Fruit fly (Drosophila melanogaster): ENCODE measurements around the gene Ir85a.

Gene Ir85a

dm6 chr3R:8811323-8811936, 16.9 kb downstream of the Ir85a start:
- TF ChIP-seq CTCF (optimal IDR thresholded peaks at IDR 0.05) (no peak), CG8478 (optimal IDR thresholded peaks at IDR 0.05) (no peak)

DNA sequence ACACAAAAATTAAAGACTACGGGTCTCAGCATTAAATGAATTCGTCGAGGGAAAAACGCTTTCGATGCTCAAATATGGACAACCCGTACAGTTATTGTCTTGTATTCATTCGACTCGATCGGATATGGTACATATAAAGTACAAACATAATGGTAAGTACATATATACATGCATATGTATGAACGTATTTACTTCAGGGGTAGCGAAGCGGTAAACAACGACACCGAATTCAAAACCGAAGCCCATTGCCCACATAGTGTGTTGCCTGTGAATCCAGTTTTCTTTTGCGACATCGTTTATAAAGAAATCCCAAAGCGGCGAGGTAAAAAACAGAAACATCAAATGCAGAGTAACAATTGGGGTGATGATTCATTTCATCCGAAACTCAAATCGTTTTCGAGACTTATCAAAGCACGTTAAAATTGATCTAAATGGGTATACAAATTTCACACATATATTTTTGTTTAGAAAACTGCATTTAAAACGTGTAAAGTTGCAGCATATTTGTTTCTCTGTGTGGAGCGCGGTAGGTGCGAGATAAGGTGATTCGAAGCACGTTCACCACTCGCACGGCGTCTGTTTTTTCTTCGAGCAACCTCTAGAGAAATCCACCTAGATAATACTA, 18.0 kb downstream of the Ir85a start:
- no peak for TF ChIP-seq CG8478 (optimal IDR thresholded peaks at IDR 0.05)
- no peak for TF ChIP-seq CTCF (optimal IDR thresholded peaks at IDR 0.05)

DNA sequence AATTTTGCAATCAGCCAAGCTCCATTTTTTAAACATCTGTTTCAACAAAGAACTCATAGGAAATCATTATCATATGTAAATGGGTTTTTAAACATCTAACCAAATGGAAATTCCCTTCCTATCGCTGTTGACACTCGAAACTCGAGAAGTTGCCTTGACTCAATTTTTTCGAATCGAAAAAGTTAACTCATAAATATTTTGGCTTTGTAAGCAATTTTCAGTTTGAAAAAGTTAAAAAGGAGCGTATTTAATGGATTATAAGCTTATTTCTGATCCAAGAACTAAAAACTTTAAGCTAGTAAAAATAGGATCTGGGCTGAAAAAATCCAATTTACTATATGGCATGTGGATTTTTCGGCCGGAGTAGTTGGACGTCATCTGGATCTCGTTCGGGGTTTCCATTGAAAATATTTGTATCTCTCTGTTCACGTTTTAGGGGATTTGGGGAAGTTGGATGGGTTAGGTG, 18.7 kb downstream of the Ir85a start, which contains the start of gene CG9837:
CG9837 (minus strand) TSS at position 416 of the 466 bp plus-strand sequence.
- no peak for TF ChIP-seq CG8478 (optimal IDR thresholded peaks at IDR 0.05)
- no peak for TF ChIP-seq CTCF (optimal IDR thresholded peaks at IDR 0.05)

DNA sequence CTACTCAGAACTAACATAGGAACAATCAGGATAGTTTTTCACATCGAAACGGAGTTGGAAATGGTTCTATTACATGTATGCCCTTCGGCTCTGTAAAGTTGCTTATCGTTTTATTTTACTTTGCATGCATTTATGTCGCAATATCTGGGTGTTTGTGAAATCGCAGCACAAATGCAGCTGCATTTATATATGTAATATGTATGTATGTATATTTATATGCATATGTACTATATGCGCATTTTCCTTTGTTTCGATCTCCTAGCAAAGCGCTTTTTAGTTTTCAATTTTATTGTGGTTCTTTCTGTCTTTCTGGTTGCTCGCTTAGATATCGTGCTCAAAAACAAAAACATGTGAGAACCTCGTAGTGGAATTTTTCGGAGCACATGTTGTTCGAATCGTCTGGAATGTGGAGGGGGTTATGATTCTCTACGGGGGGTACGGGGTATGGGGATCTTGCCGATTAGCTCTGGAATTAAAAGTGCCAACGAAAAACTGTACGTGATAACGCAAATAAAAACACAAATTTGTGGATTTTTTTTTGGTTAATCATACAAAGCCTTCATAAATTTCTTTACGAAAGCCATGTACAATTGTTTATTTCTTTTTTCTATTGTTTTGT, 19.7 kb downstream of the Ir85a start:
- TF ChIP-seq CG8478 (optimal IDR thresholded peaks at IDR 0.05) (no peak), CTCF (optimal IDR thresholded peaks at IDR 0.05) (no peak)

DNA sequence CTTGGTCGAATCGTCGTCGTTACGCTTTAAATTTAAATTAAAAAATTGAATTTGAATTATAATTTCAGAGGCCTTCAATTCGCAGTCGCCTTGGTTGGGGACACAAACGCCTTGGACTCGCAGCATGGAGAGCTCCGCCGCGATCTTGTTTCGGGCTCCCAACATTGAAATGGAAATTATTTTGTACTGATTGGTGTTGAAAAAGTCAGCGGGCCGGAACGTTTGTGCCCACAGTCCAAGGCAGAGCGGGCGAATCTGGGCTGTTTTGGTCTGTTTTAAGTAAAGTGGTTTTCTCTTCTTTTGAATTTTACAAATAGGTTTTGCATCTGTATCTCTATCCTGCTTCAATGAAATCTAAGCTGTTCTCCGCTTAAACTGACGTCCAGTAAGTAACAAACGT, 20.6 kb downstream of the Ir85a start:
- TF ChIP-seq CTCF (optimal IDR thresholded peaks at IDR 0.05) (no peak), CG8478 (optimal IDR thresholded peaks at IDR 0.05) (no peak)

DNA sequence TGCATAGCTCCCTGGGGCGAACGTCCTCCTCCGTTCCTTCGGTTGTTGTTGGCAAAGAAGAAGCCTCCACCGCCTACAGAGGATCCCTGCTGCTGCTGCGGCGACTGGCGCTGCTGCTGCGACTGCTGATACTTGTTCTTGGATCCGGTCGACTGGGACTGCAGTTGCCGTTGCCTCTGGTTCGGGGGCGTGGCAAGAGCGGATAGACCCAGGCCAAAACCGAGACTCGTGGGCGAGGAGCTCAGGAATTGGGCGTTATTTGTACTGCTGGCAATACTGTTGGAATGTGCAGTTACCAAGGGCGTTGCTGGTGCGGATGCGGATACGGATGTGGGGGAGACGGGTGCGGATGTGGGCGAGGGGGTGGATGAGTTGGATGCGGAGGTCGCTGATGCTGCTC, 23.8 kb downstream of the Ir85a start:
- TF ChIP-seq CTCF (optimal IDR thresholded peaks at IDR 0.05) (no peak), CG8478 (optimal IDR thresholded peaks at IDR 0.05) (no peak)

DNA sequence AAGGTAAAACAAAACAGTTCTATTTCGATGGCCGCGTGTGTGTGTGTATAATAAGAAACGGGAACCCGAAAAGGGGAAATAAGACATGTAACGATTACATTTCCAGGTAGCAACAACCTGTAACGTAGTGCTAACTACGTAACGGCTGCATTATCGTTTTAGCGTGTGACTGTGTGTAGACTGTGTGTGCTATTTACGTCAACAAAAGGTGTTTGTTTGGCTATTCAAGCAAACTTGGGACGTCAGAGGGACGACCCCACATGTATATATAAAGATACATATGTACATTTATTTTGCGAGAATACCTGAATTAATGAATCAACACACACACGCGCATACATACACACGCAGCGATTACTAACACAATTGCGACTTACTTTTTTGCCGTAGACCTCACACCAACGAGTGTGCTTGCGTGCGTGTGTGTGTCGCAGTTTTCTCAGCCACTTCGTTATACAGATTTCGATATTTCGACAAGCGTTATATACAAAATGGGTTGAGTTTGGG, 25.1 kb downstream of the Ir85a start:
- TF ChIP-seq CTCF (optimal IDR thresholded peaks at IDR 0.05) (no peak), CG8478 (optimal IDR thresholded peaks at IDR 0.05) (no peak)

DNA sequence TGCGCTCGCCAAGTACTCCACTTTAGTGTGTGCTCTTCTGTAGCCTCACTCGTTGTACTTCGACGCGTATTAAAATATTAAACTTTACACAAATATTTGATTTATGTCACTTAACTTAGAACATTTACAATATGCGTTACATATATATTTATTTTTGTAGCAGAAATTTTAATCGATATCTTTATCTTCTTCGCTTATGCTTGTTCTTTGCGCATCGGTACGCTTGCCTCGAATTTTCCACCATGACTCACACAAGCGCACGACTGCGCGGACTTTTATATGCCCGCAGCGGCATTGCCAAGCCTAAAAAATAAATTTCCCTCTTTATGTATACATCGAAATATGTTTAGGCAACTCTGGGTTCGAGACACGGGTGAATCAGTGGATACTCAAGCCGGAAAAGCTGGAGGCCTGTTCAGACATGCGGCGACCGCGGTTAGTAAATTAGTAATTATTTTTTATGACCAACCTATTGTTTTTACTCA, 26.0 kb downstream of the Ir85a start, which contains the start of gene aqz:
aqz (minus strand) TSS at position 255 of the 485 bp plus-strand sequence.
- no peak for TF ChIP-seq CG8478 (optimal IDR thresholded peaks at IDR 0.05)
- peak; percentile 51 to 64 for TF ChIP-seq CTCF (optimal IDR thresholded peaks at IDR 0.05)

- TF ChIP-seq CTCF (optimal IDR thresholded peaks at IDR 0.05) = no peak
- TF ChIP-seq CG8478 (optimal IDR thresholded peaks at IDR 0.05) = no peak
Observed at dm6 chr3R:8821623-8822022, 27.1 kb downstream of the Ir85a start, which contains the start of gene CG8369. Gene CG8369 (plus strand): TSS chr3R:8822008.

DNA sequence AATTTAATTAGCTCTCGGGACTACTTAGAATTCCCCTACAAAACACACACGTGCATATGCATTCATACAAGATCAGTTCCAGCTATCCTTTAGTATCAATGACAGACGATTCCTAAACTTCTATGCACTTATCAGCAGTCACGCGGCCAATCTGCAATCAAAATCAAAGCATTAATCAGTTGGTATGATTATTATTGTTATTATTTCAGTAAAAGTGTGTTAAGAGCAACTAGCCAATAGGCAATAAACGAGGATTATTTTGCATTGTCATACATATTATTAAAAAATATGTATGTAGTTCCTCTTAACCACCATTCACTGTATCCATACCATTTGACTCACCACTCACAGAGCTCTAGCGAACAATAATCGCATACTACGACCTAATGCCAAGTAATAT, 28.4 kb downstream of the Ir85a start:
- TF ChIP-seq CTCF (optimal IDR thresholded peaks at IDR 0.05) (no peak), CG8478 (optimal IDR thresholded peaks at IDR 0.05) (no peak)

DNA sequence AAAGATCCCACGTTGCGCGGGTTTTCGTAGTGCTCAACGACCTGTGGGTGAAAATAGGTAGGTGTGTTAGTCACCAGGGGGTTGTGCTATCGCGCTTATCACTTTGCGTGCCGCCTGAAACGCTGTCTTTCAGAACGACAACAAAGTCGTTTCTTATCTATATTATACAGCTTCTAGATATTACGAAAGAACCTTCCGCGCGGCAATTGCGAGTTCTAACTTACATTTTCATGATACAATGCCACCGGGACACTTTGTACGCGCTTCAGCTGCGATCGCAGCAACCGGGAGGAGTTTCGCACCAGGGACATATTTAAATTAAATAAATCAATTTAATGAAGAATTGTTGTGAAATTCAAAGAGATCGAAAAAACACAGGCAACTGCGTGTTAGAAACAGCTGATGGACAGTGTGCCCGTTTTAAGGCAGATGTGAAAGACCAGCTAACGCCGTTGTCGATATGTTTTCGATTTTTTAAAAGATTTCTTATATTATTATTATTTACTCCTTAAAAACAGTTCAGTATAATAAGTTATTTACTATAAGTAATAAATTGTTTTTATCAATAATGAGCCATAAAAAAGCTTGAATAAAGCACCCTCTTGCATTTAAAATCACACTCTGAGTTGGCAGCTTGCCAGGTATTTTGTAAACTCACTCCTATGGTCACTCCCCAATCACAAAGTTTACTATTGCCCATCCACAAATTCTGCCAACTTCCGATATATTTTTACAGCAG, 29.4 kb downstream of the Ir85a start, which contains the start of the genes IscU and CG8379:
IscU (minus strand) TSS at position 417 of the 739 bp plus-strand sequence.
CG8379 (plus strand) TSS at position 651 of the 739 bp plus-strand sequence.
- TF ChIP-seq CG8478 (optimal IDR thresholded peaks at IDR 0.05) = no peak

DNA sequence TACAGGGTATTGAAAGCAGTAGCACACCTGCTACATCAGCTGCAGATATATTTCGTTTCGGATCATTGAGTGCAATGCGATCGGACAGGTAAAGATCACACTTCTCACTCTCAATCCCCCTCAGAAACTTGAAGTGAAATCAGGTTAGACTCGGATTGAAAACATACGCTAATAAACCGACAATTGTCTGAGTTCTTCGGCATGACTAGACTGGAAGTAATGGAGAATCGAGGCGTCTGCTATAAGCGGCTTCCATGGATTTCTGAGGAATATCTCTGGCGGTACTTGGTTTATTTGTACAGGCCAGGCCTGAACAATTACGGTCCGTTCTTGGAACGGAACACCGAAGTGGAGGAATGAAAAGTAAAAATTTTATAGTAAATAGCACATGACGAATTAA, 46.6 kb downstream of the Ir85a start:
- TF ChIP-seq CTCF (optimal IDR thresholded peaks at IDR 0.05) = no peak
- no peak for TF ChIP-seq CG8478 (optimal IDR thresholded peaks at IDR 0.05)

DNA sequence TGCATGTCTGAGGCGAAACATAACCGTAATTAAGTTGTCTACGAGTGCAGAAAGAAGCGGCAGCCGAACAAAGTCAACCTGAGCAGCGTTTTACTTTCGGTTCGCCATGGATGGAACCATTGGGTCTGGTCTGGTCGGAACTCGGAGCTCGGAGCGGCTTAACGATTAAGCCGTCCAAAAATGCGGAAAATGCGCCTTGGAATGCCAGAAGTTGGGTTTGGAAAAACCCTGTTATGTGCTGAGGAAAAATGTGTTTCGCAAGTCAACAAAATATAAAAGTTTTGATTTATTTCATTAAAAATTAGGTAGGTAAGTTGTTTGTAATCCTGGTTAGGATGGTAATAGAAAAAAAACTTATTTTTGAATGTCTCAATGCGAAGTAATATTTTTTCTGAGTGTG, 47.0 kb downstream of the Ir85a start:
- no peak for TF ChIP-seq CTCF (optimal IDR thresholded peaks at IDR 0.05)
- TF ChIP-seq CG8478 (optimal IDR thresholded peaks at IDR 0.05) = no peak

- TF ChIP-seq CG8478 (optimal IDR thresholded peaks at IDR 0.05) (no peak), CTCF (optimal IDR thresholded peaks at IDR 0.05) (no peak)
Observed at dm6 chr3R:8843942-8844637, 49.6 kb downstream of the Ir85a start.

Measured in S2 (cell line).